Worm (Caenorhabditis elegans): ENCODE results near the gene srx-28.

- TF ChIP-seq unc-130 (GFP tag; optimal IDR thresholded peaks at IDR 0.05) (no peak), zag-1 (tag; optimal IDR thresholded peaks at IDR 0.05) (no peak), fkh-10 (GFP tag; optimal IDR thresholded peaks at IDR 0.05) (no peak), lsy-2 (tag; optimal IDR thresholded peaks at IDR 0.05) (no peak)
Measured at ce11 chrV:2725225-2725624, 31.9 kb downstream of the srx-28 start, which contains the start of gene srg-59.
